Fruit fly (Drosophila melanogaster) whole organism, embryonic: ENCODE results near the gene CG13114.

Experiments used
- B-H2 ChIP-seq: fragments of 200-800 bp; sonication (Bioruptor generic); optimal IDR thresholded peaks from 2 replicates; lab custom pipeline; 2018; ENCODE audit warnings: missing biosample characterization, mild to moderate bottlenecking, missing genetic modification characterization
- BEAF-32 ChIP-seq: fragments of 200-800 bp; sonication (Bioruptor generic); optimal IDR thresholded peaks from 3 replicates; lab custom pipeline; 2017; ENCODE audit warnings: missing biosample characterization, missing genetic modification characterization, mild to moderate bottlenecking, moderate library complexity, missing genetic modification reagents
- Bgb ChIP-seq: fragments of 200-800 bp; sonication (Bioruptor generic); IDR thresholded peaks from 2 replicates; pipeline ENCODE4 v1.3.6; 2022; ENCODE audit warnings: missing biosample characterization, missing genetic modification characterization; ENCODE audit not compliant: partially characterized antibody
- CG13894 ChIP-seq: fragments of 200-800 bp; sonication (Bioruptor generic); optimal IDR thresholded peaks from 3 replicates; lab custom pipeline; 2018; ENCODE audit warnings: missing biosample characterization, mild to moderate bottlenecking, missing genetic modification characterization, moderate library complexity
- CG17385 ChIP-seq: fragments of 200-800 bp; sonication (Bioruptor generic); optimal IDR thresholded peaks from 3 replicates; lab custom pipeline; 2018; ENCODE audit warnings: missing biosample characterization, mild to moderate bottlenecking, missing genetic modification characterization
- CG2678 ChIP-seq: fragments of 200-800 bp; sonication (Bioruptor generic); optimal IDR thresholded peaks from 3 replicates; lab custom pipeline; 2019; ENCODE audit warnings: missing biosample characterization, mild to moderate bottlenecking, missing genetic modification characterization, moderate library complexity
- CG33557 ChIP-seq: fragments of 200-800 bp; sonication (Bioruptor generic); optimal IDR thresholded peaks from 2 replicates; lab custom pipeline; 2019; ENCODE audit warnings: missing biosample characterization, mild to moderate bottlenecking, missing genetic modification characterization, moderate library complexity
- CG3407 ChIP-seq: fragments of 200-800 bp; sonication (Bioruptor generic); optimal IDR thresholded peaks from 2 replicates; lab custom pipeline; 2018; ENCODE audit warnings: missing biosample characterization, mild to moderate bottlenecking, missing genetic modification characterization
- CG3995 ChIP-seq: fragments of 200-800 bp; sonication (Bioruptor generic); optimal IDR thresholded peaks from 3 replicates; lab custom pipeline; 2016; ENCODE audit warnings: missing biosample characterization, missing genetic modification characterization
- CG4617 ChIP-seq: fragments of 200-800 bp; sonication (Bioruptor generic); optimal IDR thresholded peaks from 3 replicates; lab custom pipeline; 2016; ENCODE audit warnings: missing biosample characterization, missing genetic modification characterization, borderline replicate concordance
- CG6272 ChIP-seq: fragments of 200-800 bp; sonication (Bioruptor generic); IDR thresholded peaks from 2 replicates; pipeline ENCODE4 v1.3.6; 2022; ENCODE audit warnings: missing biosample characterization, missing genetic modification characterization
- CG7556 ChIP-seq: fragments of 200-800 bp; sonication (Bioruptor generic); optimal IDR thresholded peaks from 2 replicates; lab custom pipeline; 2017; ENCODE audit warnings: missing biosample characterization, mild to moderate bottlenecking, missing genetic modification characterization
- CG7987 ChIP-seq: fragments of 200-800 bp; sonication (Bioruptor generic); optimal IDR thresholded peaks from 2 replicates; lab custom pipeline; 2018; ENCODE audit warnings: missing biosample characterization, mild to moderate bottlenecking, missing genetic modification characterization, moderate library complexity
- CG8388 ChIP-seq: fragments of 200-800 bp; sonication (Bioruptor generic); optimal IDR thresholded peaks from 2 replicates; lab custom pipeline; 2019; ENCODE audit warnings: missing biosample characterization, mild to moderate bottlenecking, missing genetic modification characterization, moderate library complexity
- CG9727 ChIP-seq: fragments of 200-800 bp; sonication (Bioruptor generic); optimal IDR thresholded peaks from 3 replicates; lab custom pipeline; 2017; ENCODE audit warnings: missing biosample characterization, mild to moderate bottlenecking, missing genetic modification characterization
- CG9797 ChIP-seq: fragments of 200-800 bp; sonication (Bioruptor generic); optimal IDR thresholded peaks from 3 replicates; lab custom pipeline; 2018; ENCODE audit warnings: missing biosample characterization, mild to moderate bottlenecking, missing genetic modification characterization
- Deaf1 ChIP-seq: fragments of 200-800 bp; optimal IDR thresholded peaks from 3 replicates; lab custom pipeline; 2019; ENCODE audit warnings: missing biosample characterization, mild to moderate bottlenecking, missing genetic modification characterization, moderate library complexity
- E2f1 ChIP-seq: fragments of 200-800 bp; sonication (Bioruptor generic); IDR thresholded peaks from 2 replicates; pipeline ENCODE4 v1.3.6; 2022; ENCODE audit warnings: missing biosample characterization, missing genetic modification characterization
- GATAe ChIP-seq: fragments of 200-800 bp; sonication (Bioruptor generic); conservative IDR thresholded peaks from 2 replicates; pipeline ENCODE4 v1.3.6; 2022; ENCODE audit warnings: missing biosample characterization, missing genetic modification characterization
- HLH3B ChIP-seq: fragments of 200-800 bp; sonication (Bioruptor generic); IDR thresholded peaks from 2 replicates; pipeline ENCODE4 v1.3.6; 2022; ENCODE audit warnings: missing biosample characterization, missing genetic modification characterization
- Hey ChIP-seq: fragments of 200-800 bp; sonication (Bioruptor generic); optimal IDR thresholded peaks from 3 replicates; lab custom pipeline; 2018; ENCODE audit warnings: missing biosample characterization, mild to moderate bottlenecking, missing genetic modification characterization
- Jarid2 ChIP-seq: fragments of 200-800 bp; sonication (Bioruptor generic); optimal IDR thresholded peaks from 3 replicates; lab custom pipeline; 2017; ENCODE audit warnings: mild to moderate bottlenecking, missing biosample characterization, missing genetic modification reagents, missing genetic modification characterization
- MBD-R2 ChIP-seq: fragments of 200-800 bp; sonication (Bioruptor generic); IDR thresholded peaks from 2 replicates; pipeline ENCODE4 v1.3.6; 2022; ENCODE audit warnings: missing biosample characterization, missing genetic modification characterization
- NC2α ChIP-seq: fragments of 200-800 bp; sonication (Bioruptor generic); optimal IDR thresholded peaks from 2 replicates; lab custom pipeline; 2016; ENCODE audit warnings: missing biosample characterization, missing genetic modification characterization
- Vsx1 ChIP-seq: fragments of 200-800 bp; sonication (Bioruptor generic); optimal IDR thresholded peaks from 2 replicates; lab custom pipeline; 2017; ENCODE audit warnings: missing biosample characterization, mild to moderate bottlenecking, missing genetic modification characterization, missing genetic modification reagents
- br ChIP-seq: fragments of >200 bp; optimal IDR thresholded peaks from 2 replicates; lab custom pipeline; 2017
- cato ChIP-seq: fragments of 200-800 bp; sonication (Bioruptor generic); optimal IDR thresholded peaks from 2 replicates; lab custom pipeline; 2016; ENCODE audit warnings: missing biosample characterization, missing genetic modification characterization, borderline replicate concordance
- danr ChIP-seq: fragments of 200-800 bp; sonication (Bioruptor generic); IDR thresholded peaks from 2 replicates; pipeline ENCODE4 v1.3.6; 2022; ENCODE audit warnings: missing biosample characterization, missing genetic modification characterization
- fd3F ChIP-seq: fragments of 200-800 bp; sonication (Bioruptor generic); optimal IDR thresholded peaks from 2 replicates; lab custom pipeline; 2018; ENCODE audit warnings: missing biosample characterization, mild to moderate bottlenecking, missing genetic modification characterization, moderate library complexity
- fd96Cb ChIP-seq: fragments of 200-800 bp; sonication (Bioruptor generic); optimal IDR thresholded peaks from 2 replicates; lab custom pipeline; 2018; ENCODE audit warnings: missing biosample characterization, mild to moderate bottlenecking, missing genetic modification characterization, moderate library complexity
- gem ChIP-seq: fragments of 200-800 bp; sonication (Bioruptor generic); optimal IDR thresholded peaks from 2 replicates; lab custom pipeline; 2019; ENCODE audit warnings: missing biosample characterization, mild to moderate bottlenecking, missing genetic modification characterization, moderate library complexity
- gsb-n ChIP-seq: fragments of 200-800 bp; sonication (Bioruptor generic); optimal IDR thresholded peaks from 3 replicates; lab custom pipeline; 2018; ENCODE audit warnings: missing biosample characterization, mild to moderate bottlenecking, missing genetic modification characterization
- hth ChIP-seq: fragments of >200 bp; optimal IDR thresholded peaks from 2 replicates; lab custom pipeline; 2017; ENCODE audit warnings: inconsistent platforms
- kni ChIP-seq: fragments of 200-800 bp; sonication (Bioruptor generic); optimal IDR thresholded peaks from 3 replicates; lab custom pipeline; 2017; ENCODE audit warnings: mild to moderate bottlenecking, missing biosample characterization, missing genetic modification reagents, missing genetic modification characterization
- lab ChIP-seq: fragments of 200-800 bp; sonication (Bioruptor generic); optimal IDR thresholded peaks from 3 replicates; lab custom pipeline; 2017; ENCODE audit warnings: missing biosample characterization, missing genetic modification characterization, mild to moderate bottlenecking, moderate library complexity, missing genetic modification reagents
- lilli ChIP-seq: fragments of 200-800 bp; sonication (Bioruptor generic); optimal IDR thresholded peaks from 3 replicates; lab custom pipeline; 2016; ENCODE audit warnings: missing biosample characterization, missing genetic modification characterization
- mam ChIP-seq: fragments of 200-800 bp; sonication (Bioruptor generic); optimal IDR thresholded peaks from 3 replicates; lab custom pipeline; 2016; ENCODE audit warnings: missing biosample characterization, missing genetic modification characterization
- nerfin-1 ChIP-seq: fragments of 200-800 bp; sonication (Bioruptor generic); optimal IDR thresholded peaks from 3 replicates; lab custom pipeline; 2019; ENCODE audit warnings: missing biosample characterization, mild to moderate bottlenecking, missing genetic modification characterization, moderate library complexity
- nerfin-2 ChIP-seq: fragments of 200-800 bp; sonication (Bioruptor generic); IDR thresholded peaks from 2 replicates; pipeline ENCODE4 v1.3.6; 2022; ENCODE audit warnings: missing biosample characterization, missing genetic modification characterization; ENCODE audit not compliant: partially characterized antibody
- nom ChIP-seq: fragments of 200-800 bp; sonication (Bioruptor generic); optimal IDR thresholded peaks from 2 replicates; lab custom pipeline; 2017; ENCODE audit warnings: missing biosample characterization, missing genetic modification characterization, mild to moderate bottlenecking, moderate library complexity, missing genetic modification reagents
- p53 ChIP-seq: fragments of 200-800 bp; sonication (Bioruptor generic); optimal IDR thresholded peaks from 2 replicates; lab custom pipeline; 2016; ENCODE audit warnings: missing biosample characterization, missing genetic modification characterization
- psq ChIP-seq: fragments of 200-800 bp; sonication (Bioruptor generic); optimal IDR thresholded peaks from 2 replicates; lab custom pipeline; 2017; ENCODE audit warnings: missing biosample characterization, missing genetic modification characterization
- ranshi ChIP-seq: fragments of 200-800 bp; sonication (Bioruptor generic); IDR thresholded peaks from 2 replicates; pipeline ENCODE4 v1.3.6; 2022; ENCODE audit warnings: missing biosample characterization, missing genetic modification characterization
- sd ChIP-seq: fragments of 200-800 bp; sonication (Bioruptor generic); optimal IDR thresholded peaks from 3 replicates; lab custom pipeline; 2018; ENCODE audit warnings: missing biosample characterization, mild to moderate bottlenecking, missing genetic modification characterization, moderate library complexity
- sisA ChIP-seq: fragments of 200-800 bp; sonication (Bioruptor generic); IDR thresholded peaks from 2 replicates; pipeline ENCODE4 v1.3.6; 2022; ENCODE audit warnings: missing biosample characterization, missing genetic modification characterization
- stc ChIP-seq: fragments of 200-800 bp; sonication (Bioruptor generic); IDR thresholded peaks from 2 replicates; pipeline ENCODE4 v1.3.6; 2022; ENCODE audit warnings: missing biosample characterization, missing genetic modification characterization
- stwl ChIP-seq: fragments of 200-800 bp; sonication (Bioruptor generic); optimal IDR thresholded peaks from 3 replicates; lab custom pipeline; 2018; ENCODE audit warnings: missing biosample characterization, mild to moderate bottlenecking, missing genetic modification characterization, moderate library complexity
- tna ChIP-seq: fragments of 200-800 bp; sonication (Bioruptor generic); IDR thresholded peaks from 2 replicates; pipeline ENCODE4 v1.3.6; 2022; ENCODE audit warnings: missing biosample characterization, missing genetic modification characterization; ENCODE audit not compliant: partially characterized antibody
- tup ChIP-seq: fragments of 200-800 bp; sonication (Bioruptor generic); optimal IDR thresholded peaks from 2 replicates; lab custom pipeline; 2016; ENCODE audit warnings: missing biosample characterization, mild to moderate bottlenecking, missing genetic modification characterization, moderate library complexity
- wor ChIP-seq: fragments of 200-800 bp; sonication (Bioruptor generic); IDR thresholded peaks from 2 replicates; pipeline ENCODE4 v1.3.6; 2022; ENCODE audit warnings: missing biosample characterization, missing genetic modification characterization

The CG13114 gene

dm6 chr2L:9525719-9526118 is 19.9 kb upstream of the CG13114 start (continued):
- TF ChIP-seq Vsx1: peak; percentile 95
- peak; percentile 44 for TF ChIP-seq fd96Cb (tag; lab: Kevin White, UChicago)
- TF ChIP-seq sisA (GFP tag; lab: Robert Waterston, UW): no peak
- peak; percentile 85 for TF ChIP-seq nerfin-1 (tag; lab: Kevin White, UChicago)
- peak; percentile 74; the same call in 1 of the 2 replicates for TF ChIP-seq stc (GFP tag; lab: Robert Waterston, UW)
- TF ChIP-seq kni: peak; percentile 98
- peak; percentile 98 for TF ChIP-seq CG7987 (GFP tag; lab: Kevin White, UChicago)
- peak; percentile 51 for TF ChIP-seq mam (GFP tag; lab: Kevin White, UChicago)
- peak; percentile 83 for TF ChIP-seq nom (GFP tag; lab: Kevin White, UChicago)
- TF ChIP-seq danr (GFP tag; lab: Robert Waterston, UW): peak; percentile 50; the same call in 1 of the 2 replicates
- no peak for TF ChIP-seq wor (GFP tag; lab: Robert Waterston, UW)
- peak; percentile 91 for TF ChIP-seq Hey (tag; lab: Kevin White, UChicago)
- TF ChIP-seq CG33557 (GFP tag; lab: Kevin White, UChicago): peak; percentile 95
- peak; percentile 1 for TF ChIP-seq BEAF-32 (GFP tag; lab: Kevin White, UChicago)
- peak; percentile 90 for TF ChIP-seq gsb-n (tag; lab: Kevin White, UChicago)
- peak; percentile 78 for TF ChIP-seq cato (GFP tag; lab: Kevin White, UChicago)
- peak; percentile 63 for TF ChIP-seq CG8388 (GFP tag; lab: Kevin White, UChicago)
- peak; percentile 82 for TF ChIP-seq CG13894 (tag; lab: Kevin White, UChicago)
- no peak for TF ChIP-seq br (lab: Kevin White, UChicago)
- no peak for TF ChIP-seq GATAe
- TF ChIP-seq CG3407 (GFP tag; lab: Kevin White, UChicago): peak; percentile 95
- TF ChIP-seq CG2678 (tag; lab: Kevin White, UChicago): peak; percentile 91
- no peak for TF ChIP-seq tna (GFP tag; lab: Robert Waterston, UW)
- peak; percentile 83 for TF ChIP-seq CG17385 (GFP tag; lab: Kevin White, UChicago)
- TF ChIP-seq fd3F (GFP tag; lab: Kevin White, UChicago): peak; percentile 85
- TF ChIP-seq B-H2 (GFP tag; lab: Kevin White, UChicago): peak; percentile 86
- TF ChIP-seq gem (tag; lab: Kevin White, UChicago): peak; percentile 83
- TF ChIP-seq ranshi: peak; percentile 80; the same call in 1 of the 2 replicates
- peak; percentile 36; the same call in 1 of the 2 replicates for TF ChIP-seq MBD-R2
- no peak for TF ChIP-seq nerfin-2 (GFP tag; lab: Robert Waterston, UW)
- no peak for TF ChIP-seq Bgb (GFP tag; lab: Robert Waterston, UW)
- TF ChIP-seq CG9797 (GFP tag; lab: Kevin White, UChicago): peak; percentile 43
- TF ChIP-seq CG4617 (GFP tag; lab: Kevin White, UChicago): peak; percentile 27
- TF ChIP-seq CG6272 (GFP tag; lab: Robert Waterston, UW): no peak
- TF ChIP-seq CG9727: peak; percentile 91
- TF ChIP-seq HLH3B (GFP tag; lab: Robert Waterston, UW): peak; percentile 78; the same call in 1 of the 2 replicates
- peak; percentile 67; the same call in 1 of the 2 replicates for TF ChIP-seq E2f1 (GFP tag; lab: Robert Waterston, UW)
- TF ChIP-seq lilli: peak; percentile 51
- TF ChIP-seq tup (GFP tag; lab: Kevin White, UChicago): peak; percentile 73
- peak; percentile 42 for TF ChIP-seq Deaf1 (tag; lab: Kevin White, UChicago)
- TF ChIP-seq p53 (GFP tag; lab: Kevin White, UChicago): peak; percentile 89
- TF ChIP-seq stwl: peak; percentile 43
- peak; percentile 87 for TF ChIP-seq NC2α (GFP tag; lab: Kevin White, UChicago)
- peak; percentile 89 for TF ChIP-seq sd (tag; lab: Kevin White, UChicago)
- peak; percentile 65 for TF ChIP-seq psq
- TF ChIP-seq CG3995 (GFP tag; lab: Kevin White, UChicago): peak; percentile 25
- TF ChIP-seq CG7556 (GFP tag; lab: Kevin White, UChicago): peak; percentile 83
- no peak for TF ChIP-seq hth (lab: Kevin White, UChicago)
- TF ChIP-seq Jarid2: peak; percentile 79
- peak; percentile 97 for TF ChIP-seq lab (GFP tag; lab: Kevin White, UChicago)
